Worm (Caenorhabditis elegans): ENCODE results near the gene D1054.18.

D1054.18 gene

ce11 chrV:10846893-10847292 is 45.9 kb upstream of the D1054.18 start, which contains the start of gene C29A12.6:
Gene C29A12.6, plus strand, starts transcription at chrV:10847193.
- no peak for TF ChIP-seq set-16 (GFP tag; IDR thresholded peaks at IDR 0.05)
- peak; percentile 13 for TF ChIP-seq aha-1 (tag)

ce11 chrV:10839398-10839797 is 38.4 kb upstream of the D1054.18 start:
- TF ChIP-seq unc-62 (GFP tag; optimal IDR thresholded peaks at IDR 0.05 in 1 of 2) (peak in 1 of 2 experiments; percentile 35), unc-62 (tag; optimal IDR thresholded peaks at IDR 0.05) (no peak), arid-1 (GFP tag; conservative IDR thresholded peaks at IDR 0.05) (no peak), snpc-1.2 (GFP tag; IDR thresholded peaks at IDR 0.05) (no peak)

- TF ChIP-seq unc-62 (GFP tag; optimal IDR thresholded peaks at IDR 0.05 in 1 of 2) (peak in 1 of 2 experiments; percentile 85), unc-62 (tag; optimal IDR thresholded peaks at IDR 0.05) (no peak), sdz-12 (GFP tag; optimal IDR thresholded peaks at IDR 0.05) (no peak), daf-19 (GFP tag; conservative IDR thresholded peaks at IDR 0.05) (no peak), snpc-4 (tag; optimal IDR thresholded peaks at IDR 0.05) (no peak), daf-12 (tag; optimal IDR thresholded peaks at IDR 0.05) (no peak), fos-1 (tag; optimal IDR thresholded peaks at IDR 0.05) (no peak), aha-1 (tag) (peak; percentile 8), F26F4.8 (GFP tag; conservative IDR thresholded peaks at IDR 0.05) (no peak)
Observed at ce11 chrV:10838204-10838603, 37.2 kb upstream of the D1054.18 start.

ce11 chrV:10834682-10835219 is 33.8 kb upstream of the D1054.18 start:
- no peak for TF ChIP-seq madf-5 (GFP tag; IDR thresholded peaks at IDR 0.05)
- no peak for TF ChIP-seq spr-1 (tag; optimal IDR thresholded peaks at IDR 0.05)
- TF ChIP-seq hlh-30 (tag; optimal IDR thresholded peaks at IDR 0.05; ENCODE audit: insufficient read depth): peak; percentile 28
- TF ChIP-seq D1046.2 (GFP tag; IDR thresholded peaks at IDR 0.05): no peak
- no peak for TF ChIP-seq ceh-82 (tag; optimal IDR thresholded peaks at IDR 0.05)
- TF ChIP-seq lim-7 (GFP tag; IDR thresholded peaks at IDR 0.05): no peak
- no peak for TF ChIP-seq lin-13 (GFP tag; optimal IDR thresholded peaks at IDR 0.05)
- peak; percentile 88 for TF ChIP-seq aha-1 (tag)
- peak in 1 of 2 experiments; percentile 1 for TF ChIP-seq lsy-2 (tag; optimal IDR thresholded peaks at IDR 0.05)

DNA sequence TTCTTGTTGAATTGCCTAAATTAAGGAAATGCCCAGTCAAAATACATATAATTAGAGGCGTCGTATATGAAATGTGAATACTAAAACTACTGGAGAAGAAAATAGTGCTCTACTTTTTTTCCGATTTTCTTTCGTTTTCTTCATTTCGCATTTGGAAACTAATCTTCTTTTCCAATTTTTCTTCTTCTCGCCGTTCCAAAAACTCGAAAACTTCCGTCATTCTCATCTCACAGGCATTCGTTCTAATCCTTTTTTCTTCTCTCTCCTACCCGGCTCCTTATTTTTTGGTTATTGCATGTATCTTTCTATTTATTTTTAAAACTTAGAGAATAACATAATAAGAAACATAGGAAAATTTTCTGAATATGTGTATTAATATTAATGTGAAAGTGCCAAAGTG is 31.9 kb upstream of the D1054.18 start:
- TF ChIP-seq zip-11 (GFP tag; IDR thresholded peaks at IDR 0.05): no peak
- no peak for TF ChIP-seq lin-38 (GFP tag; IDR thresholded peaks at IDR 0.05)
- TF ChIP-seq ceh-82 (tag; optimal IDR thresholded peaks at IDR 0.05): no peak
- no peak for TF ChIP-seq D1046.2 (GFP tag; IDR thresholded peaks at IDR 0.05)
- no peak for TF ChIP-seq zfp-3 (GFP tag; conservative IDR thresholded peaks at IDR 0.05)
- TF ChIP-seq lin-15B (tag; optimal IDR thresholded peaks at IDR 0.05): no peak
- no peak for TF ChIP-seq rbr-2 (tag; optimal IDR thresholded peaks at IDR 0.05)
- TF ChIP-seq Y48G9A.11 (GFP tag; IDR thresholded peaks at IDR 0.05): no peak
- no peak for TF ChIP-seq lin-1 (GFP tag; IDR thresholded peaks at IDR 0.05)
- no peak for TF ChIP-seq snpc-4 (tag; optimal IDR thresholded peaks at IDR 0.05)
- no peak for TF ChIP-seq zfp-2 (tag; optimal IDR thresholded peaks at IDR 0.05)
- no peak for TF ChIP-seq spr-1 (tag; optimal IDR thresholded peaks at IDR 0.05)
- no peak for TF ChIP-seq zip-2 (tag; optimal IDR thresholded peaks at IDR 0.05)
- TF ChIP-seq mdt-29 (GFP tag; IDR thresholded peaks at IDR 0.05): no peak

ce11 chrV:10824711-10825110 is 23.7 kb upstream of the D1054.18 start, which contains the start of gene nrx-1:
Gene nrx-1, plus strand, starts transcription at chrV:10825011.
- TF ChIP-seq T20F7.1 (GFP tag; optimal IDR thresholded peaks at IDR 0.05) (no peak), ceh-82 (tag; optimal IDR thresholded peaks at IDR 0.05) (no peak), vab-7 (GFP tag; IDR thresholded peaks at IDR 0.05) (no peak), hif-1 (tag; optimal IDR thresholded peaks at IDR 0.05) (no peak)

All from whole organism, L4 larva.